Worm (Caenorhabditis elegans): ENCODE data around the gene scl-6.

The scl-6 gene

ce11 chrIV:13082106-13082505, 13.6 kb downstream of the scl-6 start:
- TF ChIP-seq ceh-83 (GFP tag; optimal IDR thresholded peaks at IDR 0.05) (no peak), blmp-1 (tag; optimal IDR thresholded peaks at IDR 0.05) (no peak), nhr-28 (tag; optimal IDR thresholded peaks at IDR 0.05) (no peak), nhr-12 (tag; optimal IDR thresholded peaks at IDR 0.05) (no peak), mls-2 (tag; optimal IDR thresholded peaks at IDR 0.05) (no peak), lsy-2 (tag; optimal IDR thresholded peaks at IDR 0.05) (no peak), elt-1 (tag; optimal IDR thresholded peaks at IDR 0.05; ENCODE audit: borderline replicate concordance, insufficient read depth) (no peak), mab-5 (tag; optimal IDR thresholded peaks at IDR 0.05) (no peak), sem-2 (GFP tag; optimal IDR thresholded peaks at IDR 0.05) (no peak), snpc-4 (tag; optimal IDR thresholded peaks at IDR 0.05) (no peak), zip-8 (tag; optimal IDR thresholded peaks at IDR 0.05) (no peak), ztf-11 (tag; optimal IDR thresholded peaks at IDR 0.05) (no peak), drap-1 (GFP tag; optimal IDR thresholded peaks at IDR 0.05) (no peak), lin-13 (tag; optimal IDR thresholded peaks at IDR 0.05) (no peak)

ce11 chrIV:13082836-13083763, 14.5 kb downstream of the scl-6 start:
- TF ChIP-seq nhr-28 (tag; optimal IDR thresholded peaks at IDR 0.05) (no peak), mab-5 (tag; optimal IDR thresholded peaks at IDR 0.05) (no peak), mep-1 (tag; optimal IDR thresholded peaks at IDR 0.05) (no peak), nhr-237 (tag; optimal IDR thresholded peaks at IDR 0.05) (no peak)

DNA sequence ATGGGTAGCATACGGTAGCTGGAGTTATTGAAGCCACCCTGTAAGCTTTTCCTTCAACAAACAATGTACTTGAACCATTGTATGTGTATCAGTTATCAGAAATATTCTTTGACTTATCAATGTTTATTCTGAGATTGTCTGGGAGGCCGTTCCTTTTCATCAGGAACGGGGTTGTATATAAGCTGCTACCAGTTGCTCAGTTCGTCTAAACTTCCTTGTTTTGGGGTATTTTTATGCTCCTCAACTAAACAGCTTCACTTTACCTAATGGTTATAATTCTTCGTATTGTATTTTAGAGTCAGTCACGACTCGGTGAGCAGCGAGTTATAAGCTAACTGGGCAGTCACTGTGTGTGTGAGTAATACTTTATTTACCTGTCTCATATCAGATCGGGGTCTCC, 17.1 kb downstream of the scl-6 start:
- no peak for TF ChIP-seq nhr-28 (tag; optimal IDR thresholded peaks at IDR 0.05)
- no peak for TF ChIP-seq ham-2 (GFP tag; optimal IDR thresholded peaks at IDR 0.05)
- no peak for TF ChIP-seq ces-1 (GFP tag; optimal IDR thresholded peaks at IDR 0.05)
- TF ChIP-seq flh-1 (GFP tag; optimal IDR thresholded peaks at IDR 0.05), result no peak
- no peak for TF ChIP-seq unc-39 (tag; optimal IDR thresholded peaks at IDR 0.05)
- TF ChIP-seq zip-8 (tag; optimal IDR thresholded peaks at IDR 0.05), result no peak
- TF ChIP-seq nhr-12 (tag; optimal IDR thresholded peaks at IDR 0.05), result no peak
- no peak for TF ChIP-seq mab-5 (tag; optimal IDR thresholded peaks at IDR 0.05)
- no peak for TF ChIP-seq nhr-237 (tag; optimal IDR thresholded peaks at IDR 0.05)
- no peak for TF ChIP-seq drap-1 (GFP tag; optimal IDR thresholded peaks at IDR 0.05)
- no peak for TF ChIP-seq ceh-83 (GFP tag; optimal IDR thresholded peaks at IDR 0.05)
- no peak for TF ChIP-seq sem-2 (GFP tag; optimal IDR thresholded peaks at IDR 0.05)
- TF ChIP-seq ztf-11 (tag; optimal IDR thresholded peaks at IDR 0.05), result no peak
- no peak for TF ChIP-seq nhr-2 (tag; optimal IDR thresholded peaks at IDR 0.05)
- no peak for TF ChIP-seq mls-2 (tag; optimal IDR thresholded peaks at IDR 0.05)
- TF ChIP-seq elt-3 (tag; optimal IDR thresholded peaks at IDR 0.05), result no peak
- TF ChIP-seq unc-120 (tag; optimal IDR thresholded peaks at IDR 0.05; ENCODE audit: poor library complexity, severe bottlenecking), result no peak
- TF ChIP-seq lin-13 (tag; optimal IDR thresholded peaks at IDR 0.05), result no peak
- TF ChIP-seq tbx-8 (GFP tag; optimal IDR thresholded peaks at IDR 0.05), result no peak
- no peak for TF ChIP-seq elt-1 (tag; optimal IDR thresholded peaks at IDR 0.05; ENCODE audit: borderline replicate concordance, insufficient read depth)

DNA sequence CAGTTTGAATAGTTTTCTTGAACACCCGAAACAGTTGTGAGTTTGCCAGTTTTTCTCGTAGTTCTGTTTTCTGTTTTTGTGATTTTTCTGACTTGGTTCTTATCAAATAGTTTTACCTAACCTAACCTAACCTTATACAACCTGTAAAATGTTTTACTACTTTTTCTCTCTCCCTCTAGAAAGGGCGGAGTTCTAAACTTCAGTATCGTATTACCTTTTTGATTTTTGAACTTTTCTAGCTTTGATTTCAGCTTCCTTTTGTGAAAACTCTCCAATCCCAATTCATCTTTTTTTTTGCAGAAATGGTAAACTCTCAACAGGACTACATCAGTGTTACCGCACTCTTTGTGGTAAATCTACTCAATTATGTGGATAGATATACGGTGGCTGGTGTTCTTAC, 18.2 kb downstream of the scl-6 start, which contains the start of gene spin-2:
Gene spin-2 (plus strand): TSS at position 301 of the 400 bp plus-strand sequence.
- no peak for TF ChIP-seq nhr-12 (tag; optimal IDR thresholded peaks at IDR 0.05)

DNA sequence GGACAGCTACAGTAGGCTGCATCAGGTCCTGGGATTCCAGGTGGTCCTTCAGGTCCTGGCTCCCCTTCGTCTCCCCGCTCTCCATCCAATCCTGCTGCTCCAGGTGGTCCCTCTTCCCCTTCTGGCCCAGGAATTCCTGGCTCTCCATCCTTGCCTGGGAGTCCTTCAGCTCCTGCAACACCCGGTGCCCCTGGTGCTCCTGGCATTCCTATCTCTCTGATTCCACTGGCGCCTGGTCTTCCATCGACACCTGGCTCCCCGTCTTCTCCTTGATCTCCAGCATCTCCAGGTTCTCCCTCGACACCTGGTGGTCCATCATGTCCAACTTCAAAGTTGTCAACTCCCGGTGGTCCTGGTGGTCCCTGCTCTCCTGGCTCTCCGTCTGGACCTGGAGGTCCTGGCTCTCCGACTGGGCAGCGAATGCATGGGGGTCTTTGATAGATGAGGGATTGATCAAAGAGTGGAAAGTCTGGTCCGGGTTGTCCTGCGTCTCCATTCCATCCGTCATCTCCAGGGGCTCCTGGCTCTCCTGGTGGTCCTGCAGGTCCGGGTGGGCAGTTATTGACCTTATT, 21.2 kb downstream of the scl-6 start:
- TF ChIP-seq sptf-1 (tag; optimal IDR thresholded peaks at IDR 0.05) (peak; percentile 16), nhr-28 (tag; optimal IDR thresholded peaks at IDR 0.05) (no peak)

ce11 chrIV:13090967-13091366, 22.4 kb downstream of the scl-6 start, which contains the start of gene col-132:
col-132 (minus strand) TSS chrIV:13091067.
- TF ChIP-seq flh-1 (GFP tag; optimal IDR thresholded peaks at IDR 0.05) (no peak), cnd-1 (tag; optimal IDR thresholded peaks at IDR 0.05) (no peak), lin-13 (tag; optimal IDR thresholded peaks at IDR 0.05) (no peak), mls-2 (tag; optimal IDR thresholded peaks at IDR 0.05) (no peak), nhr-28 (tag; optimal IDR thresholded peaks at IDR 0.05) (no peak), snpc-4 (tag; optimal IDR thresholded peaks at IDR 0.05) (no peak), nhr-2 (tag; optimal IDR thresholded peaks at IDR 0.05) (no peak), M03D4.4 (tag; optimal IDR thresholded peaks at IDR 0.05) (no peak), sem-2 (GFP tag; optimal IDR thresholded peaks at IDR 0.05) (no peak), unc-120 (tag; optimal IDR thresholded peaks at IDR 0.05; ENCODE audit: poor library complexity, severe bottlenecking) (no peak), pha-4 (tag; optimal IDR thresholded peaks at IDR 0.05) (no peak), lsy-2 (tag; optimal IDR thresholded peaks at IDR 0.05) (no peak), sptf-1 (tag; optimal IDR thresholded peaks at IDR 0.05) (no peak), drap-1 (GFP tag; optimal IDR thresholded peaks at IDR 0.05) (no peak), mep-1 (tag; optimal IDR thresholded peaks at IDR 0.05) (no peak), blmp-1 (tag; optimal IDR thresholded peaks at IDR 0.05) (no peak), nhr-12 (tag; optimal IDR thresholded peaks at IDR 0.05) (no peak), ham-2 (GFP tag; optimal IDR thresholded peaks at IDR 0.05) (no peak), unc-39 (tag; optimal IDR thresholded peaks at IDR 0.05) (no peak)
